Fruit fly (Drosophila melanogaster) whole organism, embryonic: ENCODE data around the gene CG31882.

Experiments
- Atf6 ChIP-seq: fragments of 200-800 bp; sonication (Bioruptor generic); IDR thresholded peaks from 2 replicates; pipeline ENCODE4 v1.3.6; 2022; ENCODE audit warnings: missing biosample characterization, missing genetic modification characterization
- B-H2 ChIP-seq: fragments of 200-800 bp; sonication (Bioruptor generic); optimal IDR thresholded peaks from 2 replicates; lab custom pipeline; 2018; ENCODE audit warnings: missing biosample characterization, mild to moderate bottlenecking, missing genetic modification characterization
- Blimp-1 ChIP-seq: fragments of 200-800 bp; sonication (Bioruptor generic); optimal IDR thresholded peaks from 3 replicates; lab custom pipeline; 2018; ENCODE audit warnings: missing biosample characterization, missing genetic modification characterization, mild to moderate bottlenecking, moderate library complexity, missing genetic modification reagents
- CG10959 ChIP-seq: fragments of 200-800 bp; sonication (Bioruptor generic); IDR thresholded peaks from 2 replicates; pipeline ENCODE4 v1.3.6; 2022; ENCODE audit warnings: missing biosample characterization, missing genetic modification characterization
- CG11398 ChIP-seq: fragments of 200-800 bp; sonication (Bioruptor generic); optimal IDR thresholded peaks from 2 replicates; lab custom pipeline; 2016; ENCODE audit warnings: missing biosample characterization, missing genetic modification characterization
- CG12236 ChIP-seq: fragments of 200-800 bp; sonication (Bioruptor generic); optimal IDR thresholded peaks from 2 replicates; lab custom pipeline; 2016; ENCODE audit warnings: missing biosample characterization, missing genetic modification characterization
- CG13296 ChIP-seq: fragments of 200-800 bp; sonication (Bioruptor generic); optimal IDR thresholded peaks from 3 replicates; lab custom pipeline; 2018; ENCODE audit warnings: missing biosample characterization, mild to moderate bottlenecking, missing genetic modification characterization
- CG1602 ChIP-seq: fragments of 200-800 bp; sonication (Bioruptor generic); optimal IDR thresholded peaks from 3 replicates; lab custom pipeline; 2016; ENCODE audit warnings: missing biosample characterization, missing genetic modification characterization
- CG16863 ChIP-seq: fragments of 200-800 bp; sonication (Bioruptor generic); optimal IDR thresholded peaks from 3 replicates; lab custom pipeline; 2016; ENCODE audit warnings: missing biosample characterization, missing genetic modification characterization
- CG2712 ChIP-seq: fragments of 200-800 bp; optimal IDR thresholded peaks from 3 replicates; lab custom pipeline; 2019; ENCODE audit warnings: missing biosample characterization, mild to moderate bottlenecking, missing genetic modification characterization, moderate library complexity
- CG3065 ChIP-seq: fragments of 200-800 bp; sonication (Bioruptor generic); optimal IDR thresholded peaks from 2 replicates; lab custom pipeline; 2016; ENCODE audit warnings: missing biosample characterization, missing genetic modification characterization
- CG31441 ChIP-seq: fragments of 200-800 bp; sonication (Bioruptor generic); IDR thresholded peaks from 2 replicates; pipeline ENCODE4 v1.3.6; 2022; ENCODE audit warnings: missing biosample characterization, missing genetic modification characterization
- CG43689 ChIP-seq: fragments of 200-800 bp; sonication (Bioruptor generic); IDR thresholded peaks from 2 replicates; pipeline ENCODE4 v1.3.6; 2022; ENCODE audit warnings: missing biosample characterization, missing genetic modification characterization
- CG4424 ChIP-seq: fragments of 200-800 bp; sonication (Bioruptor generic); optimal IDR thresholded peaks from 3 replicates; lab custom pipeline; 2016; ENCODE audit warnings: missing biosample characterization, missing genetic modification characterization
- CG4617 ChIP-seq: fragments of 200-800 bp; sonication (Bioruptor generic); optimal IDR thresholded peaks from 3 replicates; lab custom pipeline; 2016; ENCODE audit warnings: missing biosample characterization, missing genetic modification characterization, borderline replicate concordance
- CG4707 ChIP-seq: fragments of 200-800 bp; sonication (Bioruptor generic); optimal IDR thresholded peaks from 2 replicates; lab custom pipeline; 2018; ENCODE audit warnings: missing biosample characterization, mild to moderate bottlenecking, missing genetic modification characterization, moderate library complexity
- CG4854 ChIP-seq: fragments of 200-800 bp; sonication (Bioruptor generic); optimal IDR thresholded peaks from 2 replicates; lab custom pipeline; 2016; ENCODE audit warnings: missing biosample characterization, missing genetic modification characterization, inconsistent platforms
- CG5180 ChIP-seq: fragments of 200-800 bp; sonication (Bioruptor generic); optimal IDR thresholded peaks from 3 replicates; lab custom pipeline; 2017; ENCODE audit warnings: missing biosample characterization, missing genetic modification characterization, mild to moderate bottlenecking, moderate library complexity, missing genetic modification reagents
- CG6689 ChIP-seq: fragments of 200-800 bp; sonication (Bioruptor generic); IDR thresholded peaks from 2 replicates; pipeline ENCODE4 v1.3.6; 2022; ENCODE audit warnings: missing biosample characterization, missing genetic modification characterization
- CG6765 ChIP-seq: fragments of 200-800 bp; sonication (Bioruptor generic); optimal IDR thresholded peaks from 3 replicates; lab custom pipeline; 2017; ENCODE audit warnings: missing biosample characterization, mild to moderate bottlenecking, missing genetic modification characterization
- CG6791 ChIP-seq: fragments of 200-800 bp; sonication (Bioruptor generic); IDR thresholded peaks from 3 replicates; pipeline ENCODE4 v1.3.6; 2022; ENCODE audit warnings: missing biosample characterization, missing genetic modification characterization; ENCODE audit not compliant: partially characterized antibody
- CG7372 ChIP-seq: fragments of 200-800 bp; sonication (Bioruptor generic); IDR thresholded peaks from 2 replicates; pipeline ENCODE4 v1.3.6; 2022; ENCODE audit warnings: missing biosample characterization, missing genetic modification characterization
- CG9797 ChIP-seq: fragments of 200-800 bp; sonication (Bioruptor generic); optimal IDR thresholded peaks from 3 replicates; lab custom pipeline; 2018; ENCODE audit warnings: missing biosample characterization, mild to moderate bottlenecking, missing genetic modification characterization
- CG9817 ChIP-seq: fragments of 200-800 bp; sonication (Bioruptor generic); optimal IDR thresholded peaks from 2 replicates; lab custom pipeline; 2018; ENCODE audit warnings: missing biosample characterization, mild to moderate bottlenecking, missing genetic modification characterization, moderate library complexity
- Dbx ChIP-seq: fragments of 200-800 bp; sonication (Bioruptor generic); IDR thresholded peaks from 3 replicates; pipeline ENCODE4 v1.3.6; 2022; ENCODE audit warnings: missing biosample characterization, missing genetic modification characterization
- Dek ChIP-seq: fragments of 200-800 bp; sonication (Bioruptor generic); optimal IDR thresholded peaks from 3 replicates; lab custom pipeline; 2019; ENCODE audit warnings: missing biosample characterization, mild to moderate bottlenecking, missing genetic modification characterization, moderate library complexity
- Doc3 ChIP-seq: fragments of 200-800 bp; sonication (Bioruptor generic); IDR thresholded peaks from 3 replicates; pipeline ENCODE4 v1.3.6; 2022; ENCODE audit warnings: missing biosample characterization, missing genetic modification characterization; ENCODE audit not compliant: partially characterized antibody
- E2f2 ChIP-seq: fragments of 200-800 bp; sonication (Bioruptor generic); IDR thresholded peaks from 2 replicates; pipeline ENCODE4 v1.3.6; 2022; ENCODE audit warnings: missing biosample characterization, missing genetic modification characterization
- Ets65A ChIP-seq: fragments of 200-800 bp; sonication (Bioruptor generic); peaks from one replicate; lab custom pipeline; 2016; ENCODE audit warnings: missing biosample characterization, missing genetic modification characterization
- MESR4 ChIP-seq: fragments of 200-800 bp; sonication (Bioruptor generic); optimal IDR thresholded peaks from 2 replicates; lab custom pipeline; 2018; ENCODE audit warnings: missing biosample characterization, mild to moderate bottlenecking, missing genetic modification characterization, moderate library complexity
- Meics ChIP-seq: fragments of 200-800 bp; sonication (Bioruptor generic); optimal IDR thresholded peaks from 2 replicates; lab custom pipeline; 2017; ENCODE audit warnings: missing biosample characterization, mild to moderate bottlenecking, missing genetic modification characterization
- Nf-YB ChIP-seq: fragments of 200-800 bp; sonication (Bioruptor generic); optimal IDR thresholded peaks from 3 replicates; lab custom pipeline; 2019; ENCODE audit warnings: missing biosample characterization, mild to moderate bottlenecking, missing genetic modification characterization, moderate library complexity
- Oli ChIP-seq: fragments of 200-800 bp; sonication (Bioruptor generic); optimal IDR thresholded peaks from 2 replicates; lab custom pipeline; 2018; ENCODE audit warnings: missing biosample characterization, mild to moderate bottlenecking, missing genetic modification characterization, moderate library complexity
- Rfx ChIP-seq: fragments of 200-800 bp; sonication (Bioruptor generic); IDR thresholded peaks from 2 replicates; pipeline ENCODE4 v1.3.6; 2022; ENCODE audit warnings: missing biosample characterization, missing genetic modification characterization
- Sin3A ChIP-seq: fragments of >200 bp; optimal IDR thresholded peaks from 2 replicates; lab custom pipeline; 2018
- TFAM ChIP-seq: fragments of 200-800 bp; sonication (Bioruptor generic); optimal IDR thresholded peaks from 2 replicates; lab custom pipeline; 2017; ENCODE audit warnings: missing biosample characterization, missing genetic modification characterization, inconsistent platforms
- Xrp1 ChIP-seq: fragments of 200-800 bp; sonication (Bioruptor generic); IDR thresholded peaks from 2 replicates; pipeline ENCODE4 v1.3.6; 2022; ENCODE audit warnings: missing biosample characterization, missing genetic modification characterization
- bab2 ChIP-seq: fragments of 200-800 bp; sonication (Bioruptor generic); optimal IDR thresholded peaks from 2 replicates; lab custom pipeline; 2016; ENCODE audit warnings: missing biosample characterization, missing genetic modification characterization
- cas ChIP-seq: fragments of 200-800 bp; sonication (Bioruptor generic); IDR thresholded peaks from 2 replicates; pipeline ENCODE4 v1.3.6; 2022; ENCODE audit warnings: missing biosample characterization, missing genetic modification characterization
- cg ChIP-seq: fragments of 200-800 bp; sonication (Bioruptor generic); optimal IDR thresholded peaks from 3 replicates; lab custom pipeline; 2019; ENCODE audit warnings: missing biosample characterization, mild to moderate bottlenecking, missing genetic modification characterization, moderate library complexity
- eyg ChIP-seq: fragments of 200-800 bp; sonication (Bioruptor generic); optimal IDR thresholded peaks from 3 replicates; lab custom pipeline; 2016; ENCODE audit warnings: missing biosample characterization, missing genetic modification characterization
- h ChIP-seq: fragments of >200 bp; optimal IDR thresholded peaks from 2 replicates; lab custom pipeline; 2017
- lab ChIP-seq: fragments of 200-800 bp; sonication (Bioruptor generic); optimal IDR thresholded peaks from 3 replicates; lab custom pipeline; 2017; ENCODE audit warnings: missing biosample characterization, missing genetic modification characterization, mild to moderate bottlenecking, moderate library complexity, missing genetic modification reagents
- lilli ChIP-seq: fragments of 200-800 bp; sonication (Bioruptor generic); optimal IDR thresholded peaks from 3 replicates; lab custom pipeline; 2016; ENCODE audit warnings: missing biosample characterization, missing genetic modification characterization
- org-1 ChIP-seq: fragments of 200-800 bp; sonication (Bioruptor generic); optimal IDR thresholded peaks from 2 replicates; lab custom pipeline; 2017; ENCODE audit warnings: missing biosample characterization, missing genetic modification characterization
- pho ChIP-seq: fragments of 200-800 bp; sonication (Bioruptor generic); optimal IDR thresholded peaks from 2 replicates; lab custom pipeline; 2016; ENCODE audit warnings: missing biosample characterization, missing genetic modification characterization
- pnt ChIP-seq: fragments of 200-800 bp; sonication (Bioruptor generic); optimal IDR thresholded peaks from 3 replicates; lab custom pipeline; 2016; ENCODE audit warnings: missing biosample characterization, missing genetic modification characterization
- sens ChIP-seq: fragments of 200-800 bp; sonication (Bioruptor generic); peaks from one replicate; lab custom pipeline; 2016; ENCODE audit warnings: missing biosample characterization, missing genetic modification characterization
- slp2 ChIP-seq: fragments of 200-800 bp; sonication (Bioruptor generic); optimal IDR thresholded peaks from 2 replicates; lab custom pipeline; 2016; ENCODE audit warnings: missing biosample characterization, missing genetic modification characterization
- stc ChIP-seq: fragments of 200-800 bp; sonication (Bioruptor generic); IDR thresholded peaks from 2 replicates; pipeline ENCODE4 v1.3.6; 2022; ENCODE audit warnings: missing biosample characterization, missing genetic modification characterization
- toy ChIP-seq: fragments of 200-800 bp; sonication (Bioruptor generic); IDR thresholded peaks from 2 replicates; pipeline ENCODE4 v1.3.6; 2022; ENCODE audit warnings: missing biosample characterization, missing genetic modification characterization
- twi ChIP-seq: fragments of 200-800 bp; optimal IDR thresholded peaks from 2 replicates; lab custom pipeline; 2019; ENCODE audit warnings: missing biosample characterization, mild to moderate bottlenecking, missing genetic modification characterization, moderate library complexity
- vvl ChIP-seq: fragments of 200-800 bp; sonication (Bioruptor generic); IDR thresholded peaks from 2 replicates; pipeline ENCODE4 v1.3.6; 2022; ENCODE audit warnings: missing biosample characterization, missing genetic modification characterization

The CG31882 gene

DNA sequence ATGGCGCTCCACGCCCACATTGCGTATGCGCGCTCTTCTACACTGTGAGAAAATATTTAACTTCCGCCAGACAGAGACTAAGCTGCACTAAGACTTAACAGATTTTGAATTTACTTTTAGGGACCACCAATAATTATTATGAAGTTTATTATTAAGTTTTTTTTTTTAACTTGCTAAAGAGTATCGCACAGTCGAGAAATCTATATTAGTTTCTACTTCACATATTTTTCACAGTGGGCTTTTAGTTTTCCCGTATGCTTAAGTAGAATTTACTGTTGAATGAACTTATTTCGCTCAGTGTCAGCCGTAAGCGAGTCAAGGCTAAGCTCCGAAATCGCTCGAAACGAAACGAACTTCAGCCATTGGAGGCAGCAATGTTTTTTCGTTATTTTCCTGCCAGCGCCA lies 35.4 kb upstream of the CG31882 start:
- TF ChIP-seq Blimp-1 (peak; percentile 46), h (lab: Kevin White, UChicago) (no peak), lab (GFP tag; lab: Kevin White, UChicago) (peak; percentile 90), pnt (GFP tag; lab: Kevin White, UChicago) (peak; percentile 18), CG10959 (GFP tag; lab: Robert Waterston, UW) (no peak), pho (GFP tag; lab: Kevin White, UChicago) (peak; percentile 79), Oli (tag; lab: Kevin White, UChicago) (peak; percentile 77), Meics (peak; percentile 90), CG5180 (GFP tag; lab: Kevin White, UChicago) (peak; percentile 68), CG6791 (no peak), B-H2 (GFP tag; lab: Kevin White, UChicago) (peak; percentile 65), sens (peak; percentile 83), vvl (GFP tag; lab: Robert Waterston, UW) (peak; percentile 55; the same call in 1 of the 2 replicates), CG13296 (GFP tag; lab: Kevin White, UChicago) (peak; percentile 89), CG9817 (tag; lab: Kevin White, UChicago) (peak; percentile 59), TFAM (GFP tag; lab: Kevin White, UChicago) (no peak), CG6765 (GFP tag; lab: Kevin White, UChicago) (peak; percentile 86), Nf-YB (GFP tag; lab: Kevin White, UChicago) (peak; percentile 41), CG2712 (tag; lab: Kevin White, UChicago) (no peak), CG4707 (GFP tag; lab: Kevin White, UChicago) (no peak), CG4424 (GFP tag; lab: Kevin White, UChicago) (peak; percentile 17), CG6689 (GFP tag; lab: Robert Waterston, UW) (peak; percentile 73), CG3065 (no peak), Ets65A (GFP tag; lab: Kevin White, UChicago) (peak; percentile 85), CG7372 (GFP tag; lab: Robert Waterston, UW) (peak; percentile 80), CG43689 (no peak), CG11398 (no peak), Xrp1 (GFP tag; lab: Robert Waterston, UW) (peak; percentile 57; the same call in 1 of the 2 replicates), cg (GFP tag; lab: Kevin White, UChicago) (no peak), Dbx (GFP tag; lab: Robert Waterston, UW) (peak; percentile 84), CG12236 (GFP tag; lab: Kevin White, UChicago) (no peak), cas (GFP tag; lab: Robert Waterston, UW) (no peak), toy (GFP tag; lab: Robert Waterston, UW) (no peak), Sin3A (lab: Kevin White, UChicago) (no peak), CG16863 (GFP tag; lab: Kevin White, UChicago) (no peak), MESR4 (no peak), CG4854 (GFP tag; lab: Kevin White, UChicago) (no peak), CG1602 (no peak), twi (tag; lab: Kevin White, UChicago) (no peak), Rfx (peak; percentile 72), Atf6 (peak; percentile 83), lilli (GFP tag; lab: Kevin White, UChicago) (peak; percentile 78), org-1 (peak; percentile 79), CG9797 (no peak), E2f2 (GFP tag; lab: Robert Waterston, UW) (peak; percentile 45; the same call in 1 of the 2 replicates), CG31441 (GFP tag; lab: Robert Waterston, UW) (peak; percentile 80), slp2 (GFP tag; lab: Kevin White, UChicago) (peak; percentile 55), stc (GFP tag; lab: Robert Waterston, UW) (peak; percentile 64), bab2 (GFP tag; lab: Kevin White, UChicago) (peak; percentile 39), Dek (tag; lab: Kevin White, UChicago) (peak; percentile 78), Doc3 (GFP tag; lab: Robert Waterston, UW) (no peak), CG4617 (GFP tag; lab: Kevin White, UChicago) (no peak), eyg (GFP tag; lab: Kevin White, UChicago) (peak; percentile 26)
